Worm (Caenorhabditis elegans): ENCODE results near the gene Y5H2A.4.

DNA sequence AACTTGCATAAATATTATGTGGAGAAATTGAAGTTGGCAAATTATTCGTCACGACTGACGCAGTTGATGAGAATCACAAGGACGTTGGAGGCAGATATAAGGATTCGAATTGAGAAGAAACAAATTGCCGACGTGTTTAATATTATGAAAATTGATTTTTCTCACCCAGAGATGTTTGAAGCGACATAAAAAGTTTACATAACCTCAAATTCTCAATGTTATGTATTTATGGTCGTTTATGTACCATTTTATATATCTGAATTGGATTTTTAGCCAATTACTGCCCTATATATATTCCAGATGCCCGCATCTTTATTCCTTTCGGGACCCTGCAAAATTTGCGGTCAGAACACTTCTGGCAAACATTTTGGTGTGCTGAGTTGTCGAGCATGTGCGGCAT lies 45.4 kb downstream of the Y5H2A.4 start, which contains the start of gene nhr-126:
- TF ChIP-seq mel-28 (tag; optimal IDR thresholded peaks at IDR 0.05; ENCODE audit: borderline replicate concordance), result no peak
- no peak for TF ChIP-seq madf-10 (tag; optimal IDR thresholded peaks at IDR 0.05)
- no peak for TF ChIP-seq atf-7 (tag; optimal IDR thresholded peaks at IDR 0.05)
- no peak for TF ChIP-seq dpl-1 (GFP tag; optimal IDR thresholded peaks at IDR 0.05)
- no peak for TF ChIP-seq mxl-1 (tag; optimal IDR thresholded peaks at IDR 0.05)
- no peak for TF ChIP-seq hrde-1 (tag; optimal IDR thresholded peaks at IDR 0.05; ENCODE audit: borderline replicate concordance)
- no peak for TF ChIP-seq unc-62 (GFP tag; optimal IDR thresholded peaks at IDR 0.05)
- no peak for TF ChIP-seq him-1 (tag; optimal IDR thresholded peaks at IDR 0.05)
- no peak for TF ChIP-seq hmg-1.2 (GFP tag; IDR thresholded peaks at IDR 0.05)
- no peak for TF ChIP-seq F57C9.4 (tag; optimal IDR thresholded peaks at IDR 0.05)
- no peak for TF ChIP-seq snpc-4 (GFP tag; optimal IDR thresholded peaks at IDR 0.05)
- TF ChIP-seq snpc-4 (tag; optimal IDR thresholded peaks at IDR 0.05), result no peak
- TF ChIP-seq hmg-20 (GFP tag; IDR thresholded peaks at IDR 0.05), result no peak
